Worm (Caenorhabditis elegans) whole organism, L1 larva: ENCODE data around the gene F41E6.12.

Source experiments
- C16A3.4 ChIP-seq: fragments of 150-350 bp; optimal IDR thresholded peaks from 2 replicates; lab custom pipeline; 2014; ENCODE audit warnings: missing biosample characterization, missing genetic modification characterization
- C34B4.2 ChIP-seq: sonication (generic microtip); optimal IDR thresholded peaks from 2 replicates; lab custom pipeline; 2017; ENCODE audit warnings: mild to moderate bottlenecking, missing genetic modification characterization, missing compliant biosample characterization
- alr-1 ChIP-seq: fragments of 200-800 bp; sonication (Bioruptor generic); optimal IDR thresholded peaks from 2 replicates; lab custom pipeline; 2018; ENCODE audit warnings: borderline replicate concordance, mild to moderate bottlenecking, missing genetic modification characterization, missing compliant biosample characterization
- ama-1 ChIP-seq: fragments of 150-350 bp; optimal IDR thresholded peaks from 2 replicates; lab custom pipeline; 2014
- blmp-1 ChIP-seq: fragments of 150-350 bp; optimal IDR thresholded peaks from 2 replicates; lab custom pipeline; 2014; ENCODE audit warnings: missing biosample characterization, missing genetic modification characterization
- ceh-63 ChIP-seq: fragments of 200-800 bp; sonication (Bioruptor generic); optimal IDR thresholded peaks from 2 replicates; lab custom pipeline; 2018; ENCODE audit warnings: mild to moderate bottlenecking, missing genetic modification characterization, missing compliant biosample characterization
- ceh-90 ChIP-seq: sonication (generic microtip); optimal IDR thresholded peaks from 2 replicates; lab custom pipeline; 2016; ENCODE audit warnings: missing genetic modification characterization, missing compliant biosample characterization
- dpl-1 ChIP-seq, 3 experiments: fragments of 150-350 bp in 2 of 3; sonication (generic microtip) in 1 of 3; optimal IDR thresholded peaks; 2 replicates each; lab custom pipeline; 2014 to 2017; ENCODE audit warnings: missing biosample characterization in 3 of 3, missing genetic modification characterization in 3 of 3, missing genetic modification reagents in 3 of 3
- efl-1 ChIP-seq, 4 experiments: fragments of 150-350 bp; optimal IDR thresholded peaks in 3 of 4; peaks in 1 of 4; 1 replicate in 1 of 4; 2 replicates in 3 of 4; lab custom pipeline; 2014; ENCODE audit warnings: missing biosample characterization in 2 of 4, missing genetic modification characterization in 2 of 4, missing genetic modification reagents in 2 of 4
- egl-27 ChIP-seq, 2 experiments: fragments of 150-350 bp in 1 of 2; sonication (generic microtip); optimal IDR thresholded peaks; 3 replicates each; lab custom pipeline; 2017 to 2018; ENCODE audit warnings: missing biosample characterization in 2 of 2, missing genetic modification characterization in 2 of 2, missing genetic modification reagents in 2 of 2
- elt-2 ChIP-seq: sonication (generic microtip); optimal IDR thresholded peaks from 2 replicates; lab custom pipeline; 2016; ENCODE audit warnings: missing genetic modification characterization, mild to moderate bottlenecking, inconsistent platforms, missing compliant biosample characterization, missing genetic modification reagents
- ets-5 ChIP-seq: fragments of 200-800 bp; sonication (Bioruptor generic); IDR thresholded peaks from 2 replicates; pipeline ENCODE4 v1.3.6; 2022; ENCODE audit warnings: missing genetic modification characterization, missing compliant biosample characterization
- fkh-10 ChIP-seq: sonication (generic microtip); optimal IDR thresholded peaks from 2 replicates; lab custom pipeline; 2017; ENCODE audit warnings: missing biosample characterization, missing genetic modification reagents, missing genetic modification characterization
- fos-1 ChIP-seq: fragments of 150-350 bp; optimal IDR thresholded peaks from 2 replicates; lab custom pipeline; 2014; ENCODE audit warnings: missing biosample characterization, missing genetic modification characterization
- hpl-2 ChIP-seq: fragments of 150-350 bp; optimal IDR thresholded peaks from 2 replicates; lab custom pipeline; 2014; ENCODE audit warnings: missing biosample characterization, missing genetic modification reagents, missing genetic modification characterization
- jun-1 ChIP-seq: fragments of 150-350 bp; optimal IDR thresholded peaks from 2 replicates; lab custom pipeline; 2014; ENCODE audit warnings: missing biosample characterization, missing genetic modification reagents, missing genetic modification characterization
- lin-13 ChIP-seq: fragments of 150-350 bp; optimal IDR thresholded peaks from 2 replicates; lab custom pipeline; 2014; ENCODE audit warnings: missing biosample characterization, missing genetic modification reagents, missing genetic modification characterization
- lin-14 ChIP-seq: fragments of 200-800 bp; sonication (Bioruptor generic); optimal IDR thresholded peaks from 2 replicates; lab custom pipeline; 2018; ENCODE audit warnings: mild to moderate bottlenecking, missing genetic modification characterization, moderate library complexity, missing compliant biosample characterization
- lin-35 ChIP-seq, 2 experiments: fragments of 150-350 bp; optimal IDR thresholded peaks; 2 replicates each; lab custom pipeline; 2014; ENCODE audit warnings: missing biosample characterization in 2 of 2, missing genetic modification characterization in 2 of 2, missing genetic modification reagents in 2 of 2
- lin-39 ChIP-seq: fragments of 150-350 bp; optimal IDR thresholded peaks from 2 replicates; lab custom pipeline; 2014; ENCODE audit warnings: missing biosample characterization, missing genetic modification reagents, missing genetic modification characterization
- mab-9 ChIP-seq: fragments of 200-800 bp; sonication (Bioruptor generic); IDR thresholded peaks from 2 replicates; pipeline ENCODE4 v1.3.6; 2022; ENCODE audit warnings: missing genetic modification reagents, missing genetic modification characterization, missing compliant biosample characterization
- mef-2 ChIP-seq: fragments of 150-350 bp; optimal IDR thresholded peaks from 2 replicates; lab custom pipeline; 2014; ENCODE audit warnings: missing biosample characterization, missing genetic modification characterization
- mep-1 ChIP-seq: fragments of 150-350 bp; optimal IDR thresholded peaks from 2 replicates; lab custom pipeline; 2014; ENCODE audit warnings: missing biosample characterization, missing genetic modification characterization
- nhr-11 ChIP-seq: fragments of 150-350 bp; optimal IDR thresholded peaks from 2 replicates; lab custom pipeline; 2014; ENCODE audit warnings: missing biosample characterization, missing genetic modification characterization
- nhr-19 ChIP-seq: fragments of 200-800 bp; sonication (Bioruptor generic); conservative IDR thresholded peaks from 2 replicates; pipeline ENCODE4 v1.3.6; 2022; ENCODE audit warnings: missing genetic modification characterization, missing compliant biosample characterization
- nhr-20 ChIP-seq: sonication (generic microtip); optimal IDR thresholded peaks from 2 replicates; lab custom pipeline; 2016; ENCODE audit warnings: mild to moderate bottlenecking, missing genetic modification characterization, missing compliant biosample characterization
- nhr-237 ChIP-seq: fragments of 150-350 bp; optimal IDR thresholded peaks from 2 replicates; lab custom pipeline; 2014; ENCODE audit warnings: missing biosample characterization, missing genetic modification characterization
- nhr-47 ChIP-seq: sonication (generic microtip); optimal IDR thresholded peaks from 2 replicates; lab custom pipeline; 2016; ENCODE audit warnings: mild to moderate bottlenecking, missing genetic modification characterization, moderate library complexity, missing compliant biosample characterization
- nhr-71 ChIP-seq: sonication (generic microtip); optimal IDR thresholded peaks from 2 replicates; lab custom pipeline; 2016; ENCODE audit warnings: mild to moderate bottlenecking, missing genetic modification characterization, moderate library complexity, missing compliant biosample characterization
- nhr-85 ChIP-seq: sonication (generic microtip); peaks from one replicate; lab custom pipeline; 2016; ENCODE audit warnings: missing genetic modification characterization, inconsistent platforms, missing compliant biosample characterization
- pax-3 ChIP-seq: fragments of 200-800 bp; sonication (Bioruptor generic); optimal IDR thresholded peaks from 2 replicates; lab custom pipeline; 2018; ENCODE audit warnings: mild to moderate bottlenecking, missing genetic modification characterization, moderate library complexity, missing compliant biosample characterization
- rnt-1 ChIP-seq: sonication (generic microtip); optimal IDR thresholded peaks from 2 replicates; lab custom pipeline; 2016; ENCODE audit warnings: mild to moderate bottlenecking, missing genetic modification characterization, moderate library complexity, missing compliant biosample characterization
- skn-1 ChIP-seq: fragments of 150-350 bp; optimal IDR thresholded peaks from 2 replicates; lab custom pipeline; 2014; ENCODE audit warnings: missing biosample characterization, missing genetic modification characterization
- snu-23 ChIP-seq: sonication (generic microtip); optimal IDR thresholded peaks from 2 replicates; lab custom pipeline; 2016; ENCODE audit warnings: missing genetic modification characterization, missing compliant biosample characterization
- sptf-1 ChIP-seq: fragments of 150-350 bp; optimal IDR thresholded peaks from 2 replicates; lab custom pipeline; 2014; ENCODE audit warnings: missing biosample characterization, missing genetic modification characterization
- sup-37 ChIP-seq: fragments of 200-800 bp; sonication (Bioruptor generic); optimal IDR thresholded peaks from 2 replicates; lab custom pipeline; 2018; ENCODE audit warnings: mild to moderate bottlenecking, missing genetic modification characterization, missing compliant biosample characterization
- tlp-1 ChIP-seq: fragments of 150-350 bp; optimal IDR thresholded peaks from 2 replicates; lab custom pipeline; 2014; ENCODE audit warnings: missing biosample characterization, missing genetic modification characterization
- unc-30 ChIP-seq: sonication (generic microtip); optimal IDR thresholded peaks from 2 replicates; lab custom pipeline; 2017; ENCODE audit warnings: missing biosample characterization, missing genetic modification characterization
- unc-86 ChIP-seq: sonication (generic microtip); optimal IDR thresholded peaks from 2 replicates; lab custom pipeline; 2016; ENCODE audit warnings: missing genetic modification characterization, missing compliant biosample characterization
- unc-98 ChIP-seq: fragments of 200-800 bp; sonication (Bioruptor generic); IDR thresholded peaks from 2 replicates; pipeline ENCODE4 v1.3.6; 2022; ENCODE audit warnings: missing genetic modification characterization, missing compliant biosample characterization
- vab-15 ChIP-seq: sonication (generic microtip); optimal IDR thresholded peaks from 2 replicates; lab custom pipeline; 2017; ENCODE audit warnings: missing genotype, mild to moderate bottlenecking, missing genetic modification characterization, missing compliant biosample characterization
- zag-1 ChIP-seq: fragments of 150-350 bp; optimal IDR thresholded peaks from 2 replicates; lab custom pipeline; 2014; ENCODE audit warnings: missing biosample characterization, missing genetic modification characterization
- zip-4 ChIP-seq: fragments of 200-800 bp; sonication (Bioruptor generic); optimal IDR thresholded peaks from 2 replicates; lab custom pipeline; 2018; ENCODE audit warnings: mild to moderate bottlenecking, missing genetic modification characterization, moderate library complexity, missing compliant biosample characterization

The F41E6.12 gene

ce11 chrV:8652177-8652576, 23.2 kb upstream of the F41E6.12 start (continued):
- no peak for TF ChIP-seq dpl-1 (GFP tag; optimal IDR thresholded peaks at IDR 0.05; lab: Kevin White, UChicago)
- no peak for TF ChIP-seq C16A3.4 (tag; lab: Kevin White, UChicago)
- no peak for TF ChIP-seq lin-13
- TF ChIP-seq unc-86: no peak
- TF ChIP-seq, all 84 proteins: peak for 12

ce11 chrV:8651007-8651711, 22.2 kb upstream of the F41E6.12 start:
- TF ChIP-seq dpl-1 (GFP tag; optimal IDR thresholded peaks at IDR 0.05; lab: Kevin White, UChicago) (no peak), vab-15 (tag; lab: Kevin White, UChicago) (no peak), unc-98 (no peak), skn-1 (tag; lab: Kevin White, UChicago) (no peak), tlp-1 (tag; lab: Kevin White, UChicago) (peak; percentile 71), nhr-20 (tag; lab: Kevin White, UChicago) (peak; percentile 17), snu-23 (GFP tag; lab: Kevin White, UChicago) (no peak), elt-2 (tag; lab: Kevin White, UChicago) (peak; percentile 98), efl-1 (optimal IDR thresholded peaks at IDR 0.05; lab: Kevin White, UChicago) (no peak), efl-1 (GFP tag; optimal IDR thresholded peaks at IDR 0.05 in 1 of 2; lab: Kevin White, UChicago) (peak in 1 of 2 experiments; percentile 72), ceh-63 (GFP tag; lab: Kevin White, UChicago) (no peak), zag-1 (no peak), hpl-2 (no peak), nhr-237 (no peak), egl-27 (tag; optimal IDR thresholded peaks at IDR 0.05; lab: Kevin White, UChicago) (no peak), C34B4.2 (no peak), unc-30 (tag; lab: Kevin White, UChicago) (no peak), mab-9 (GFP tag; lab: Robert Waterston, UW) (no peak), nhr-85 (no peak), mep-1 (no peak), fkh-10 (GFP tag; lab: Kevin White, UChicago) (no peak), sup-37 (GFP tag; lab: Kevin White, UChicago) (no peak), nhr-19 (GFP tag; lab: Robert Waterston, UW) (no peak), zip-4 (no peak), blmp-1 (tag; lab: Kevin White, UChicago) (no peak), rnt-1 (tag; lab: Kevin White, UChicago) (no peak), lin-35 (GFP tag; optimal IDR thresholded peaks at IDR 0.05; lab: Kevin White, UChicago) (peak in 1 of 2 experiments; percentile 32), lin-13 (no peak), mef-2 (tag; lab: Kevin White, UChicago) (no peak), lin-14 (GFP tag; lab: Kevin White, UChicago) (peak; percentile 41), nhr-11 (tag; lab: Kevin White, UChicago) (no peak), ceh-90 (tag; lab: Kevin White, UChicago) (no peak), fos-1 (no peak), sptf-1 (tag; lab: Kevin White, UChicago) (no peak), lin-39 (tag; lab: Kevin White, UChicago) (no peak), jun-1 (tag; lab: Kevin White, UChicago) (peak; percentile 58), nhr-47 (tag; lab: Kevin White, UChicago) (no peak), alr-1 (tag; lab: Kevin White, UChicago) (no peak), ama-1 (lab: Kevin White, UChicago) (no peak), pax-3 (tag; lab: Kevin White, UChicago) (no peak), ets-5 (no peak), nhr-71 (tag; lab: Kevin White, UChicago) (no peak), C16A3.4 (tag; lab: Kevin White, UChicago) (no peak)
